Worm (Caenorhabditis elegans) whole organism, L3 larva: ENCODE data around the gene D1054.1.

Experiments
- egl-27 ChIP-seq: sonication (generic microtip); optimal IDR thresholded peaks from 4 replicates; lab custom pipeline; 2017; ENCODE audit warnings: missing biosample characterization, missing genetic modification reagents, missing genetic modification characterization
- lin-39 ChIP-seq: fragments of 150-350 bp; optimal IDR thresholded peaks from 2 replicates; lab custom pipeline; 2018; ENCODE audit warnings: missing biosample characterization, missing genetic modification reagents, missing genetic modification characterization
- nhr-28 ChIP-seq: fragments of 150-350 bp; optimal IDR thresholded peaks from 2 replicates; lab custom pipeline; 2014; ENCODE audit warnings: missing biosample characterization, missing genetic modification characterization
- nhr-77 ChIP-seq: fragments of 150-350 bp; optimal IDR thresholded peaks from 2 replicates; lab custom pipeline; 2014; ENCODE audit warnings: missing biosample characterization, missing genetic modification characterization
- pha-4 ChIP-seq: fragments of 150-350 bp; optimal IDR thresholded peaks from 2 replicates; lab custom pipeline; 2014; ENCODE audit warnings: missing biosample characterization, missing genetic modification reagents, missing genetic modification characterization
- zag-1 ChIP-seq: fragments of 150-350 bp; optimal IDR thresholded peaks from 2 replicates; lab custom pipeline; 2014; ENCODE audit warnings: missing biosample characterization, missing genetic modification characterization

ce11 chrV:10745034-10745433, 25.0 kb downstream of the D1054.1 start, which contains the start of gene srj-21:
- TF ChIP-seq nhr-28 (tag; lab: Kevin White, UChicago) (no peak), pha-4 (tag; lab: Kevin White, UChicago) (no peak), egl-27 (tag; lab: Kevin White, UChicago) (no peak), nhr-77 (tag; lab: Kevin White, UChicago) (no peak), lin-39 (tag; lab: Kevin White, UChicago) (no peak), zag-1 (tag; lab: Kevin White, UChicago) (no peak)
